Fruit fly (Drosophila melanogaster) whole organism, wandering third instar larva: ENCODE data around the gene Srrm1.

Experiments used
- Abd-B ChIP-seq: fragments of >200 bp; optimal IDR thresholded peaks from 2 replicates; lab custom pipeline; 2017; ENCODE audit warnings: missing biosample characterization, missing genetic modification characterization
- CG32264 ChIP-seq: fragments of 200-800 bp; sonication (Bioruptor generic); optimal IDR thresholded peaks from 2 replicates; lab custom pipeline; 2016; ENCODE audit warnings: missing biosample characterization, missing genetic modification characterization
- CrebA ChIP-seq: fragments of 200-800 bp; sonication (Bioruptor generic); optimal IDR thresholded peaks from 2 replicates; lab custom pipeline; 2016; ENCODE audit warnings: missing biosample characterization, mild to moderate bottlenecking, missing genetic modification characterization, borderline replicate concordance
- Dfd ChIP-seq: fragments of >200 bp; optimal IDR thresholded peaks from 2 replicates; lab custom pipeline; 2017; ENCODE audit warnings: missing biosample characterization, missing genetic modification characterization
- Dif ChIP-seq: fragments of 200-275, 200-300 bp; sonication (Bioruptor generic); optimal IDR thresholded peaks from 2 replicates; lab custom pipeline; 2018; ENCODE audit warnings: missing biosample characterization, missing genetic modification characterization; ENCODE audit not compliant: partially characterized antibody
- HLH106 ChIP-seq: fragments of 200-800 bp; optimal IDR thresholded peaks from 3 replicates; lab custom pipeline; 2019; ENCODE audit warnings: missing biosample characterization, mild to moderate bottlenecking, missing genetic modification characterization, moderate library complexity
- Hnf4 ChIP-seq: fragments of 200-800 bp; sonication (Bioruptor generic); optimal IDR thresholded peaks from 2 replicates; lab custom pipeline; 2016; ENCODE audit warnings: missing biosample characterization, mild to moderate bottlenecking, missing genetic modification characterization
- Hr78 ChIP-seq: fragments of >200 bp; optimal IDR thresholded peaks from 2 replicates; lab custom pipeline; 2017; ENCODE audit warnings: missing biosample characterization, missing genetic modification characterization
- Hr83 ChIP-seq: fragments of 200-300 bp; sonication (Bioruptor generic); optimal IDR thresholded peaks from 2 replicates; lab custom pipeline; 2016; ENCODE audit warnings: missing biosample characterization, mild to moderate bottlenecking, missing genetic modification characterization, moderate library complexity; ENCODE audit not compliant: poor library complexity, severe bottlenecking
- Jra ChIP-seq: sonication (Bioruptor generic); optimal IDR thresholded peaks from 2 replicates; lab custom pipeline; 2016; ENCODE audit warnings: missing biosample characterization, missing genetic modification characterization
- Mio ChIP-seq: sonication (Bioruptor generic); optimal IDR thresholded peaks from 2 replicates; lab custom pipeline; 2016; ENCODE audit warnings: missing biosample characterization, missing genetic modification characterization
- OdsH ChIP-seq: fragments of 200-800 bp; sonication (Bioruptor generic); optimal IDR thresholded peaks from 2 replicates; lab custom pipeline; 2016; ENCODE audit warnings: missing biosample characterization, mild to moderate bottlenecking, missing genetic modification characterization
- Rel ChIP-seq, 2 experiments: fragments of 200-800 bp; sonication (Bioruptor generic) in 1 of 2; optimal IDR thresholded peaks; 2 replicates in 1 of 2; 3 replicates in 1 of 2; lab custom pipeline; 2016 to 2019; ENCODE audit warnings: mild to moderate bottlenecking in 2 of 2, missing biosample characterization in 2 of 2, missing genetic modification characterization in 2 of 2, moderate library complexity in 1 of 2
- Sp1 ChIP-seq: fragments of 200-800 bp; sonication (Bioruptor generic); optimal IDR thresholded peaks from 3 replicates; lab custom pipeline; 2019; ENCODE audit warnings: missing biosample characterization, mild to moderate bottlenecking, missing genetic modification characterization, moderate library complexity
- Vsx2 ChIP-seq: fragments of 200-300, 225-300 bp; sonication (Bioruptor generic); optimal IDR thresholded peaks from 2 replicates; lab custom pipeline; 2018; ENCODE audit warnings: missing biosample characterization, missing genetic modification characterization; ENCODE audit not compliant: partially characterized antibody
- br ChIP-seq: fragments of 200-800 bp; sonication (Bioruptor generic); optimal IDR thresholded peaks from 2 replicates; lab custom pipeline; 2016; ENCODE audit warnings: missing biosample characterization, missing genetic modification characterization
- brk ChIP-seq: fragments of 200-800 bp; sonication (Bioruptor generic); optimal IDR thresholded peaks from 2 replicates; lab custom pipeline; 2016; ENCODE audit warnings: missing biosample characterization, mild to moderate bottlenecking, missing genetic modification characterization
- dl ChIP-seq, 2 experiments: fragments of 175-275, 200-275 bp in 1 of 2; fragments of 200-275 bp in 1 of 2; sonication (Bioruptor generic); optimal IDR thresholded peaks; lab custom pipeline; 2018; ENCODE audit warnings: mild to moderate bottlenecking in 2 of 2, missing biosample characterization in 2 of 2, missing genetic modification characterization in 2 of 2, moderate library complexity in 2 of 2; ENCODE audit not compliant: partially characterized antibody in 2 of 2, insufficient read depth in 1 of 2
- dmrt93B ChIP-seq: fragments of 200-800 bp; sonication (Bioruptor generic); optimal IDR thresholded peaks from 2 replicates; lab custom pipeline; 2018; ENCODE audit warnings: missing biosample characterization, mild to moderate bottlenecking, missing genetic modification characterization
- fru ChIP-seq: fragments of 200-800 bp; sonication (Bioruptor generic); optimal IDR thresholded peaks from 3 replicates; lab custom pipeline; 2016; ENCODE audit warnings: missing biosample characterization, mild to moderate bottlenecking, missing genetic modification characterization
- h ChIP-seq: fragments of 200-800 bp; sonication (Bioruptor generic); optimal IDR thresholded peaks from 3 replicates; lab custom pipeline; 2016; ENCODE audit warnings: missing biosample characterization, mild to moderate bottlenecking, missing genetic modification characterization
- jim ChIP-seq: fragments of 175-275, 200-325 bp; sonication (Bioruptor generic); optimal IDR thresholded peaks from 2 replicates; lab custom pipeline; 2016; ENCODE audit warnings: missing biosample characterization, mild to moderate bottlenecking, missing genetic modification characterization
- lola ChIP-seq: fragments of >200 bp; optimal IDR thresholded peaks from 2 replicates; lab custom pipeline; 2017; ENCODE audit warnings: missing biosample characterization, missing genetic modification characterization
- psq ChIP-seq: fragments of 200-800 bp; sonication (Bioruptor generic); optimal IDR thresholded peaks from 3 replicates; lab custom pipeline; 2017; ENCODE audit warnings: missing biosample characterization, mild to moderate bottlenecking, missing genetic modification characterization, moderate library complexity
- rgr ChIP-seq: fragments of 200-800 bp; sonication (Bioruptor generic); optimal IDR thresholded peaks from 3 replicates; lab custom pipeline; 2016; ENCODE audit warnings: missing biosample characterization, mild to moderate bottlenecking, missing genetic modification characterization
- sv ChIP-seq: fragments of 200-800 bp; sonication (Bioruptor generic); optimal IDR thresholded peaks from 3 replicates; lab custom pipeline; 2016; ENCODE audit warnings: missing biosample characterization, missing genetic modification characterization
- tai ChIP-seq: sonication (Bioruptor generic); optimal IDR thresholded peaks from 2 replicates; lab custom pipeline; 2016; ENCODE audit warnings: missing biosample characterization, missing genetic modification characterization
- usp ChIP-seq: fragments of >200 bp; optimal IDR thresholded peaks from 2 replicates; lab custom pipeline; 2017; ENCODE audit warnings: missing biosample characterization, missing genetic modification characterization
- woc ChIP-seq: sonication (Bioruptor generic); optimal IDR thresholded peaks from 2 replicates; lab custom pipeline; 2016; ENCODE audit warnings: missing biosample characterization, mild to moderate bottlenecking, missing genetic modification characterization

Gene Srrm1

dm6 chr3L:13026337-13026736 is 10.3 kb upstream of the Srrm1 start, which contains the start of gene Zmynd10:
Gene Zmynd10 (minus strand): TSS chr3L:13026437.
- TF ChIP-seq fru (GFP tag; lab: Kevin White, UChicago): no peak
- TF ChIP-seq dl (GFP tag; optimal IDR thresholded peaks at IDR 0.05; lab: Kevin White, UChicago; ENCODE audit: insufficient read depth in 1 of 2, partially characterized antibody in 2 of 2): no peak
- no peak for TF ChIP-seq jim (GFP tag; lab: Kevin White, UChicago)
- no peak for TF ChIP-seq tai (GFP tag; lab: Kevin White, UChicago)
- no peak for TF ChIP-seq brk (GFP tag; lab: Kevin White, UChicago)
- no peak for TF ChIP-seq CG32264 (GFP tag; lab: Kevin White, UChicago)
- TF ChIP-seq Abd-B (GFP tag; lab: Kevin White, UChicago): no peak
- no peak for TF ChIP-seq lola
- TF ChIP-seq h (GFP tag; lab: Kevin White, UChicago): no peak
- no peak for TF ChIP-seq br (GFP tag; lab: Kevin White, UChicago)
- TF ChIP-seq, all 38 proteins: peak for 0

- no peak for TF ChIP-seq OdsH (GFP tag; lab: Kevin White, UChicago)
- no peak for TF ChIP-seq Mio (GFP tag; lab: Kevin White, UChicago)
- TF ChIP-seq Rel (GFP tag; optimal IDR thresholded peaks at IDR 0.05; lab: Kevin White, UChicago): no peak
- TF ChIP-seq Rel (tag; optimal IDR thresholded peaks at IDR 0.05; lab: Kevin White, UChicago): no peak
- no peak for TF ChIP-seq fru (GFP tag; lab: Kevin White, UChicago)
- no peak for TF ChIP-seq woc (GFP tag; lab: Kevin White, UChicago)
- TF ChIP-seq dmrt93B (GFP tag; lab: Kevin White, UChicago): no peak
- TF ChIP-seq tai (GFP tag; lab: Kevin White, UChicago): no peak
- no peak for TF ChIP-seq CrebA (GFP tag; lab: Kevin White, UChicago)
- TF ChIP-seq Jra: no peak
- no peak for TF ChIP-seq br (GFP tag; lab: Kevin White, UChicago)
- no peak for TF ChIP-seq sv (GFP tag; lab: Kevin White, UChicago)
- TF ChIP-seq Hnf4 (GFP tag; lab: Kevin White, UChicago): no peak
- TF ChIP-seq, all 38 proteins: peak for 0
These were observed 9.7 kb upstream of the Srrm1 start for dm6 chr3L:13026872-13027271.

- TF ChIP-seq rgr (no peak), fru (GFP tag; lab: Kevin White, UChicago) (no peak), woc (GFP tag; lab: Kevin White, UChicago) (no peak), Rel (GFP tag; optimal IDR thresholded peaks at IDR 0.05; lab: Kevin White, UChicago) (no peak), Rel (tag; optimal IDR thresholded peaks at IDR 0.05; lab: Kevin White, UChicago) (no peak), Dfd (no peak), Jra (no peak), Hr78 (GFP tag; lab: Kevin White, UChicago) (no peak), dmrt93B (GFP tag; lab: Kevin White, UChicago) (no peak), lola (no peak), Sp1 (GFP tag; lab: Kevin White, UChicago) (no peak), Hnf4 (GFP tag; lab: Kevin White, UChicago) (no peak), usp (no peak), sv (GFP tag; lab: Kevin White, UChicago) (no peak), brk (GFP tag; lab: Kevin White, UChicago) (no peak)
These were observed 9.3 kb upstream of the Srrm1 start for dm6 chr3L:13027333-13027732.

dm6 chr3L:13028740-13029139 is 7.9 kb upstream of the Srrm1 start, which contains the start of gene CG17672:
Gene CG17672 (plus strand): TSS chr3L:13028962.
- TF ChIP-seq Hr83 (GFP tag; lab: Kevin White, UChicago) (peak; percentile 9), sv (GFP tag; lab: Kevin White, UChicago) (no peak), fru (GFP tag; lab: Kevin White, UChicago) (peak; percentile 32), Sp1 (GFP tag; lab: Kevin White, UChicago) (peak; percentile 17), HLH106 (tag; lab: Kevin White, UChicago) (no peak), dl (GFP tag; optimal IDR thresholded peaks at IDR 0.05; lab: Kevin White, UChicago; ENCODE audit: insufficient read depth in 1 of 2, partially characterized antibody in 2 of 2) (peak in 1 of 2 experiments; percentile 6), psq (peak; percentile 27), Dif (GFP tag; lab: Kevin White, UChicago) (peak; percentile 77), rgr (peak; percentile 12), br (GFP tag; lab: Kevin White, UChicago) (no peak), jim (GFP tag; lab: Kevin White, UChicago) (no peak), Rel (GFP tag; optimal IDR thresholded peaks at IDR 0.05; lab: Kevin White, UChicago) (peak; percentile 24), Rel (tag; optimal IDR thresholded peaks at IDR 0.05; lab: Kevin White, UChicago) (peak; percentile 9), Dfd (peak; percentile 77), h (GFP tag; lab: Kevin White, UChicago) (peak; percentile 18), Vsx2 (GFP tag; lab: Kevin White, UChicago) (peak; percentile 38)
